Worm (Caenorhabditis elegans) whole organism, late embryonic: ENCODE results near the gene mspn-1.

ENCODE experiments used
- Y22D7AL.16 ChIP-seq: sonication (generic microtip); optimal IDR thresholded peaks from 2 replicates; lab custom pipeline; 2016; ENCODE audit warnings: missing genetic modification characterization, missing compliant biosample characterization
- ceh-9 ChIP-seq: sonication (generic microtip); optimal IDR thresholded peaks from 2 replicates; lab custom pipeline; 2016; ENCODE audit warnings: mild to moderate bottlenecking, missing genetic modification characterization, inconsistent platforms, missing compliant biosample characterization
- dmd-4 ChIP-seq: sonication (generic microtip); optimal IDR thresholded peaks from 2 replicates; lab custom pipeline; 2016; ENCODE audit warnings: borderline replicate concordance, missing genetic modification characterization, missing compliant biosample characterization
- elt-2 ChIP-seq: sonication (generic microtip); optimal IDR thresholded peaks from 2 replicates; lab custom pipeline; 2016; ENCODE audit warnings: missing genetic modification reagents, missing genetic modification characterization, missing compliant biosample characterization
- mec-3 ChIP-seq: sonication (generic microtip); optimal IDR thresholded peaks from 2 replicates; lab custom pipeline; 2016; ENCODE audit warnings: borderline replicate concordance, missing genetic modification characterization, missing compliant biosample characterization
- pqm-1 ChIP-seq: sonication (generic microtip); optimal IDR thresholded peaks from 2 replicates; lab custom pipeline; 2016; ENCODE audit warnings: missing genetic modification characterization, missing compliant biosample characterization
- tbx-2 ChIP-seq: sonication (generic microtip); optimal IDR thresholded peaks from 2 replicates; lab custom pipeline; 2016; ENCODE audit warnings: missing genetic modification characterization, missing compliant biosample characterization
- ttx-3 ChIP-seq: sonication (generic microtip); optimal IDR thresholded peaks from 2 replicates; lab custom pipeline; 2016; ENCODE audit warnings: missing genetic modification reagents, missing genetic modification characterization, missing compliant biosample characterization

ce11 chrIV:10164086-10164485 is 13.7 kb upstream of the mspn-1 start:
- TF ChIP-seq mec-3 (tag; lab: Kevin White, UChicago) = no peak
- no peak for TF ChIP-seq elt-2 (tag; lab: Kevin White, UChicago)
- no peak for TF ChIP-seq pqm-1 (tag; lab: Kevin White, UChicago)
- TF ChIP-seq ceh-9 (tag; lab: Kevin White, UChicago) = no peak
- TF ChIP-seq dmd-4 (tag; lab: Kevin White, UChicago) = no peak
- TF ChIP-seq Y22D7AL.16 (tag; lab: Kevin White, UChicago) = no peak
- no peak for TF ChIP-seq tbx-2 (tag; lab: Kevin White, UChicago)
- TF ChIP-seq ttx-3 (tag; lab: Kevin White, UChicago) = no peak
